Fruit fly (Drosophila melanogaster) whole organism, embryonic: ENCODE results near the gene cert.

Source experiments
- ATbp ChIP-seq: fragments of 200-800 bp; sonication (Bioruptor generic); optimal IDR thresholded peaks from 2 replicates; lab custom pipeline; 2017; ENCODE audit warnings: missing biosample characterization, mild to moderate bottlenecking, missing genetic modification characterization, missing genetic modification reagents
- Adf1 ChIP-seq: fragments of 200-800 bp; sonication (Bioruptor generic); IDR thresholded peaks from 2 replicates; pipeline ENCODE4 v1.3.6; 2022; ENCODE audit warnings: missing biosample characterization, missing genetic modification characterization
- CG10209 ChIP-seq: fragments of 200-800 bp; sonication (Bioruptor generic); optimal IDR thresholded peaks from 3 replicates; lab custom pipeline; 2017; ENCODE audit warnings: missing biosample characterization, mild to moderate bottlenecking, missing genetic modification characterization, missing genetic modification reagents
- CG10274 ChIP-seq: fragments of 200-800 bp; sonication (Bioruptor generic); optimal IDR thresholded peaks from 3 replicates; lab custom pipeline; 2017; ENCODE audit warnings: missing biosample characterization, mild to moderate bottlenecking, missing genetic modification characterization
- CG11247 ChIP-seq: fragments of 200-800 bp; sonication (Bioruptor generic); IDR thresholded peaks from 2 replicates; pipeline ENCODE4 v1.3.6; 2022; ENCODE audit warnings: missing biosample characterization, missing genetic modification characterization
- CG11723 ChIP-seq: fragments of 200-800 bp; sonication (Bioruptor generic); optimal IDR thresholded peaks from 2 replicates; lab custom pipeline; 2017; ENCODE audit warnings: missing biosample characterization, mild to moderate bottlenecking, missing genetic modification characterization
- CG18011 ChIP-seq: fragments of 200-800 bp; sonication (Bioruptor generic); optimal IDR thresholded peaks from 2 replicates; lab custom pipeline; 2017; ENCODE audit warnings: missing biosample characterization, missing genetic modification characterization, mild to moderate bottlenecking, moderate library complexity, missing genotype
- CG2202 ChIP-seq: fragments of 200-800 bp; sonication (Bioruptor generic); optimal IDR thresholded peaks from 2 replicates; lab custom pipeline; 2018; ENCODE audit warnings: missing biosample characterization, mild to moderate bottlenecking, missing genetic modification characterization
- CG2875 ChIP-seq: fragments of 200-800 bp; sonication (Bioruptor generic); optimal IDR thresholded peaks from 2 replicates; lab custom pipeline; 2017; ENCODE audit warnings: missing biosample characterization, mild to moderate bottlenecking, missing genetic modification characterization, missing genetic modification reagents
- CG31365 ChIP-seq: fragments of 200-800 bp; sonication (Bioruptor generic); optimal IDR thresholded peaks from 2 replicates; lab custom pipeline; 2018; ENCODE audit warnings: missing biosample characterization, mild to moderate bottlenecking, missing genetic modification characterization
- CG32772 ChIP-seq: fragments of 200-800 bp; sonication (Bioruptor generic); IDR thresholded peaks from 2 replicates; pipeline ENCODE4 v1.3.6; 2022; ENCODE audit warnings: missing biosample characterization, missing genetic modification characterization
- CG3407 ChIP-seq: fragments of 200-800 bp; sonication (Bioruptor generic); optimal IDR thresholded peaks from 2 replicates; lab custom pipeline; 2018; ENCODE audit warnings: missing biosample characterization, mild to moderate bottlenecking, missing genetic modification characterization
- CG3726 ChIP-seq: fragments of 200-800 bp; sonication (Bioruptor generic); IDR thresholded peaks from 3 replicates; pipeline ENCODE4, ENCODE4 v1.3.6; 2022; ENCODE audit warnings: missing biosample characterization, missing genetic modification characterization
- CG4424 ChIP-seq: fragments of 200-800 bp; sonication (Bioruptor generic); optimal IDR thresholded peaks from 3 replicates; lab custom pipeline; 2016; ENCODE audit warnings: missing biosample characterization, missing genetic modification characterization
- CG5180 ChIP-seq: fragments of 200-800 bp; sonication (Bioruptor generic); optimal IDR thresholded peaks from 3 replicates; lab custom pipeline; 2017; ENCODE audit warnings: missing biosample characterization, missing genetic modification characterization, mild to moderate bottlenecking, moderate library complexity, missing genetic modification reagents
- CG5245 ChIP-seq: fragments of 200-800 bp; sonication (Bioruptor generic); optimal IDR thresholded peaks from 3 replicates; lab custom pipeline; 2016; ENCODE audit warnings: missing biosample characterization, missing genetic modification characterization
- CG6791 ChIP-seq: fragments of 200-800 bp; sonication (Bioruptor generic); IDR thresholded peaks from 3 replicates; pipeline ENCODE4 v1.3.6; 2022; ENCODE audit warnings: missing biosample characterization, missing genetic modification characterization; ENCODE audit not compliant: partially characterized antibody
- CG7839 ChIP-seq: fragments of 200-800 bp; sonication (Bioruptor generic); optimal IDR thresholded peaks from 3 replicates; lab custom pipeline; 2018; ENCODE audit warnings: missing biosample characterization, mild to moderate bottlenecking, missing genetic modification characterization, moderate library complexity
- CG9932 ChIP-seq: fragments of 200-800 bp; sonication (Bioruptor generic); IDR thresholded peaks from 2 replicates; pipeline ENCODE4 v1.3.6; 2022; ENCODE audit warnings: missing biosample characterization, missing genetic modification characterization
- Dfd ChIP-seq, 2 experiments: fragments of >200 bp; optimal IDR thresholded peaks; 2 replicates each; lab custom pipeline; 2017; ENCODE audit warnings: missing biosample characterization in 2 of 2, missing genetic modification characterization in 2 of 2
- Drgx ChIP-seq: fragments of 200-800 bp; sonication (Bioruptor generic); IDR thresholded peaks from 2 replicates; pipeline ENCODE4 v1.3.6; 2022; ENCODE audit warnings: missing biosample characterization, missing genetic modification characterization
- Ets65A ChIP-seq: fragments of 200-800 bp; sonication (Bioruptor generic); peaks from one replicate; lab custom pipeline; 2016; ENCODE audit warnings: missing biosample characterization, missing genetic modification characterization
- Hr3 ChIP-seq: fragments of 200-800 bp; sonication (Bioruptor generic); optimal IDR thresholded peaks from 3 replicates; lab custom pipeline; 2016; ENCODE audit warnings: missing biosample characterization, missing genetic modification characterization
- Hsf ChIP-seq: fragments of 200-800 bp; sonication (Bioruptor generic); optimal IDR thresholded peaks from 3 replicates; lab custom pipeline; 2016; ENCODE audit warnings: missing biosample characterization, missing genetic modification characterization
- Jarid2 ChIP-seq: fragments of 200-800 bp; sonication (Bioruptor generic); optimal IDR thresholded peaks from 3 replicates; lab custom pipeline; 2017; ENCODE audit warnings: mild to moderate bottlenecking, missing biosample characterization, missing genetic modification reagents, missing genetic modification characterization
- Max ChIP-seq: fragments of 200-800 bp; sonication (Bioruptor generic); optimal IDR thresholded peaks from 2 replicates; lab custom pipeline; 2016; ENCODE audit warnings: missing biosample characterization, mild to moderate bottlenecking, missing genetic modification characterization
- NFAT ChIP-seq: fragments of 200-800 bp; sonication (Bioruptor generic); IDR thresholded peaks from 2 replicates; pipeline ENCODE4 v1.3.6; 2022; ENCODE audit warnings: missing biosample characterization, missing genetic modification characterization
- Sry-δ ChIP-seq: fragments of 200-800 bp; sonication (Bioruptor generic); optimal IDR thresholded peaks from 2 replicates; lab custom pipeline; 2016; ENCODE audit warnings: missing biosample characterization, missing genetic modification characterization
- TFAM ChIP-seq: fragments of 200-800 bp; sonication (Bioruptor generic); optimal IDR thresholded peaks from 2 replicates; lab custom pipeline; 2017; ENCODE audit warnings: missing biosample characterization, missing genetic modification characterization, inconsistent platforms
- ase ChIP-seq: fragments of 200-800 bp; sonication (Bioruptor generic); IDR thresholded peaks from 3 replicates; pipeline ENCODE4 v1.3.6; 2022; ENCODE audit warnings: missing biosample characterization, missing genetic modification characterization
- bowl ChIP-seq: fragments of 200-800 bp; sonication (Bioruptor generic); IDR thresholded peaks from 2 replicates; pipeline ENCODE4 v1.3.6; 2022; ENCODE audit warnings: missing biosample characterization, missing genetic modification characterization
- gt ChIP-seq: fragments of 200-800 bp; sonication (Bioruptor generic); IDR thresholded peaks from 2 replicates; pipeline ENCODE4 v1.3.6; 2022; ENCODE audit warnings: missing biosample characterization, missing genetic modification characterization
- kay ChIP-seq: fragments of 200-800 bp; sonication (Bioruptor generic); optimal IDR thresholded peaks from 2 replicates; lab custom pipeline; 2016; ENCODE audit warnings: missing biosample characterization, missing genetic modification characterization
- klu ChIP-seq: fragments of 200-800 bp; sonication (Bioruptor generic); IDR thresholded peaks from 2 replicates; pipeline ENCODE4 v1.3.6; 2022; ENCODE audit warnings: missing biosample characterization, missing genetic modification characterization
- lola ChIP-seq, 3 experiments: fragments of >200 bp in 2 of 3; fragments of 200-800 bp in 1 of 3; sonication (Bioruptor generic) in 1 of 3; optimal IDR thresholded peaks; 2 replicates each; lab custom pipeline; 2017 to 2019; ENCODE audit warnings: missing biosample characterization in 3 of 3, missing genetic modification characterization in 3 of 3, mild to moderate bottlenecking in 1 of 3, moderate library complexity in 1 of 3
- luna ChIP-seq: fragments of 200-800 bp; sonication (Bioruptor generic); optimal IDR thresholded peaks from 2 replicates; lab custom pipeline; 2016; ENCODE audit warnings: missing biosample characterization, missing genetic modification characterization
- nau ChIP-seq: fragments of 200-800 bp; sonication (Bioruptor generic); optimal IDR thresholded peaks from 3 replicates; lab custom pipeline; 2017; ENCODE audit warnings: missing biosample characterization, mild to moderate bottlenecking, missing genetic modification characterization, missing genetic modification reagents
- pzg ChIP-seq: fragments of 200-800 bp; sonication (Bioruptor generic); optimal IDR thresholded peaks from 3 replicates; lab custom pipeline; 2018; ENCODE audit warnings: missing biosample characterization, mild to moderate bottlenecking, missing genetic modification characterization, moderate library complexity
- ranshi ChIP-seq: fragments of 200-800 bp; sonication (Bioruptor generic); IDR thresholded peaks from 2 replicates; pipeline ENCODE4 v1.3.6; 2022; ENCODE audit warnings: missing biosample characterization, missing genetic modification characterization
- row ChIP-seq: fragments of 200-800 bp; sonication (Bioruptor generic); IDR thresholded peaks from 3 replicates; pipeline ENCODE4 v1.3.6; 2022; ENCODE audit warnings: missing biosample characterization, missing genetic modification characterization
- schlank ChIP-seq: fragments of 200-800 bp; sonication (Bioruptor generic); optimal IDR thresholded peaks from 2 replicates; lab custom pipeline; 2018; ENCODE audit warnings: missing biosample characterization, mild to moderate bottlenecking, missing genetic modification characterization
- trem ChIP-seq: fragments of 200-800 bp; optimal IDR thresholded peaks from 3 replicates; lab custom pipeline; 2019; ENCODE audit warnings: missing biosample characterization, mild to moderate bottlenecking, missing genetic modification characterization, moderate library complexity
- usp ChIP-seq: fragments of >200 bp; optimal IDR thresholded peaks from 2 replicates; lab custom pipeline; 2017; ENCODE audit warnings: missing biosample characterization, missing genetic modification characterization
- vfl ChIP-seq: fragments of 200-800 bp; sonication (Bioruptor generic); optimal IDR thresholded peaks from 2 replicates; lab custom pipeline; 2016; ENCODE audit warnings: missing biosample characterization, missing genetic modification characterization
- wdn ChIP-seq: fragments of 200-800 bp; sonication (Bioruptor generic); IDR thresholded peaks from 2 replicates; pipeline ENCODE4 v1.3.6; 2022; ENCODE audit warnings: missing biosample characterization, missing genetic modification characterization
- yki ChIP-seq: fragments of >200 bp; optimal IDR thresholded peaks from 3 replicates; lab custom pipeline; 2018

cert gene

dm6 chr3L:8288396-8288795 is 1.3 kb downstream of the cert start (continued):
- no peak for TF ChIP-seq klu (GFP tag; lab: Robert Waterston, UW)
- TF ChIP-seq Sry-δ = no peak
- no peak for TF ChIP-seq schlank (tag; lab: Kevin White, UChicago)
- peak; percentile 1 for TF ChIP-seq Hr3 (GFP tag; lab: Kevin White, UChicago)
- no peak for TF ChIP-seq yki (lab: Kevin White, UChicago)
- no peak for TF ChIP-seq NFAT (GFP tag; lab: Robert Waterston, UW)
- TF ChIP-seq Dfd (GFP tag; optimal IDR thresholded peaks at IDR 0.05; lab: Kevin White, UChicago) = no peak
- TF ChIP-seq pzg (GFP tag; lab: Kevin White, UChicago) = no peak
- TF ChIP-seq CG11723 (GFP tag; lab: Kevin White, UChicago) = no peak
- TF ChIP-seq usp (GFP tag; lab: Kevin White, UChicago) = no peak
- 0 out of 3 replicates have a peak, but pooled peaks have one; percentile 19 for TF ChIP-seq ase
- no peak for TF ChIP-seq lola (GFP tag; optimal IDR thresholded peaks at IDR 0.05; lab: Kevin White, UChicago)
- TF ChIP-seq bowl = no peak
- no peak for TF ChIP-seq CG10209 (GFP tag; lab: Kevin White, UChicago)
- no peak for TF ChIP-seq CG11247 (GFP tag; lab: Robert Waterston, UW)
- no peak for TF ChIP-seq Max (GFP tag; lab: Kevin White, UChicago)
- no peak for TF ChIP-seq CG4424 (GFP tag; lab: Kevin White, UChicago)
- TF ChIP-seq CG5245 (GFP tag; lab: Kevin White, UChicago) = no peak
- TF ChIP-seq CG3407 (GFP tag; lab: Kevin White, UChicago) = no peak
- no peak for TF ChIP-seq CG32772 (GFP tag; lab: Robert Waterston, UW)
- no peak for TF ChIP-seq CG3726 (GFP tag; lab: Robert Waterston, UW)
- no peak for TF ChIP-seq CG2875 (GFP tag; lab: Kevin White, UChicago)
- no peak for TF ChIP-seq CG18011 (GFP tag; lab: Kevin White, UChicago)
- no peak for TF ChIP-seq Jarid2 (GFP tag; lab: Kevin White, UChicago)
- TF ChIP-seq vfl (GFP tag; lab: Kevin White, UChicago) = no peak
- no peak for TF ChIP-seq Adf1 (GFP tag; lab: Robert Waterston, UW)
- no peak for TF ChIP-seq CG5180 (GFP tag; lab: Kevin White, UChicago)
- no peak for TF ChIP-seq ATbp (GFP tag; lab: Kevin White, UChicago)
- peak; percentile 37 for TF ChIP-seq CG7839
- no peak for TF ChIP-seq trem (tag; lab: Kevin White, UChicago)
- no peak for TF ChIP-seq ranshi (GFP tag; lab: Robert Waterston, UW)
- no peak for TF ChIP-seq CG6791 (GFP tag; lab: Robert Waterston, UW)
- peak; percentile 34; the same call in 1 of the 2 replicates for TF ChIP-seq CG9932 (GFP tag; lab: Robert Waterston, UW)
- TF ChIP-seq nau (GFP tag; lab: Kevin White, UChicago) = no peak
- TF ChIP-seq CG10274 (GFP tag; lab: Kevin White, UChicago) = no peak
- TF ChIP-seq Hsf (GFP tag; lab: Kevin White, UChicago) = peak; percentile 31
- TF ChIP-seq gt (GFP tag; lab: Robert Waterston, UW) = no peak
- TF ChIP-seq wdn (GFP tag; lab: Robert Waterston, UW) = no peak
- no peak for TF ChIP-seq CG31365
- no peak for TF ChIP-seq CG2202
- TF ChIP-seq TFAM (GFP tag; lab: Kevin White, UChicago) = no peak

- TF ChIP-seq kay (GFP tag; lab: Kevin White, UChicago) = no peak
- 0 out of 2 replicates have a peak, but pooled peaks have one; percentile 18 for TF ChIP-seq Drgx (GFP tag; lab: Robert Waterston, UW)
- 0 out of 3 replicates have a peak, but pooled peaks have one; percentile 14 for TF ChIP-seq row (GFP tag; lab: Robert Waterston, UW)
- TF ChIP-seq luna (GFP tag; lab: Kevin White, UChicago) = no peak
- TF ChIP-seq Ets65A = peak; percentile 4
Observed at dm6 chr3L:8286397-8286796, 3.3 kb downstream of the cert start.
